Fruit fly (Drosophila melanogaster): ENCODE results near the gene CG5676.

CG5676 gene

dm6 chr2L:10220010-10220409 lies 35.7 kb downstream of the CG5676 start:
- no peak for TF ChIP-seq Ets97D (GFP tag; optimal IDR thresholded peaks at IDR 0.05)
- TF ChIP-seq HLHmδ (GFP tag; optimal IDR thresholded peaks at IDR 0.05): no peak
- no peak for TF ChIP-seq CG1024 (GFP tag; IDR thresholded peaks at IDR 0.05)
- no peak for TF ChIP-seq ken (GFP tag; IDR thresholded peaks at IDR 0.05)
- no peak for TF ChIP-seq Trl (optimal IDR thresholded peaks at IDR 0.05)
- TF ChIP-seq Trl (GFP tag; optimal IDR thresholded peaks at IDR 0.05): no peak
- peak; percentile 40 for TF ChIP-seq sens (GFP tag)
- TF ChIP-seq nerfin-1 (tag; optimal IDR thresholded peaks at IDR 0.05): peak; percentile 52
- TF ChIP-seq fd96Cb (tag; optimal IDR thresholded peaks at IDR 0.05): no peak
- TF ChIP-seq CG31365 (tag; optimal IDR thresholded peaks at IDR 0.05): no peak
- TF ChIP-seq ash1 (GFP tag; optimal IDR thresholded peaks at IDR 0.05): no peak
- TF ChIP-seq pnt (GFP tag; optimal IDR thresholded peaks at IDR 0.05): no peak
- peak; percentile 14 for TF ChIP-seq CG15479 (GFP tag; optimal IDR thresholded peaks at IDR 0.05)
- TF ChIP-seq CG18619 (GFP tag; optimal IDR thresholded peaks at IDR 0.05): no peak
- peak in 1 of 2 experiments; percentile 96 for TF ChIP-seq Pdp1 (GFP tag; optimal IDR thresholded peaks at IDR 0.05)
- TF ChIP-seq CG9817 (tag; optimal IDR thresholded peaks at IDR 0.05): no peak
- TF ChIP-seq pum (GFP tag; optimal IDR thresholded peaks at IDR 0.05): no peak
- TF ChIP-seq CTCF (GFP tag; optimal IDR thresholded peaks at IDR 0.05): no peak
- peak; percentile 36 for TF ChIP-seq scrt (GFP tag; optimal IDR thresholded peaks at IDR 0.05)
- no peak for TF ChIP-seq fu2 (GFP tag; optimal IDR thresholded peaks at IDR 0.05)
- TF ChIP-seq CG10959 (GFP tag; IDR thresholded peaks at IDR 0.05): no peak
- no peak for TF ChIP-seq C15 (GFP tag; IDR thresholded peaks at IDR 0.05)
- TF ChIP-seq CG10979 (tag; optimal IDR thresholded peaks at IDR 0.05): no peak
- no peak for TF ChIP-seq unpg (GFP tag; optimal IDR thresholded peaks at IDR 0.05)
- TF ChIP-seq CG18476 (GFP tag; optimal IDR thresholded peaks at IDR 0.05): no peak
- no peak for TF ChIP-seq CG4282 (GFP tag; optimal IDR thresholded peaks at IDR 0.05)
- no peak for TF ChIP-seq Neu2 (GFP tag; optimal IDR thresholded peaks at IDR 0.05; ENCODE audit: borderline replicate concordance)
- 0 out of 2 replicates have a peak, but pooled peaks have one; percentile 8 for TF ChIP-seq HLH3B (GFP tag; IDR thresholded peaks at IDR 0.05)
- no peak for TF ChIP-seq knrl (GFP tag; IDR thresholded peaks at IDR 0.05; ENCODE audit: partially characterized antibody)
- no peak for TF ChIP-seq Dp (GFP tag; optimal IDR thresholded peaks at IDR 0.05)
- no peak for TF ChIP-seq CG2116 (GFP tag; optimal IDR thresholded peaks at IDR 0.05)
- TF ChIP-seq en (GFP tag; optimal IDR thresholded peaks at IDR 0.05): no peak
- no peak for TF ChIP-seq croc (GFP tag; conservative IDR thresholded peaks at IDR 0.05)
- no peak for TF ChIP-seq D19B (GFP tag; optimal IDR thresholded peaks at IDR 0.05)
- TF ChIP-seq unc-4 (GFP tag; IDR thresholded peaks at IDR 0.05; ENCODE audit: partially characterized antibody): no peak
- no peak for TF ChIP-seq MBD-R2 (GFP tag; IDR thresholded peaks at IDR 0.05)
- no peak for TF ChIP-seq CG14014 (GFP tag; IDR thresholded peaks at IDR 0.05)
- TF ChIP-seq Sin3A (optimal IDR thresholded peaks at IDR 0.05): no peak
- TF ChIP-seq Gsc (GFP tag; IDR thresholded peaks at IDR 0.05): no peak
- no peak for TF ChIP-seq Tbp (GFP tag; optimal IDR thresholded peaks at IDR 0.05)
- TF ChIP-seq CG11723 (GFP tag; optimal IDR thresholded peaks at IDR 0.05): no peak
- no peak for TF ChIP-seq ci (GFP tag; IDR thresholded peaks at IDR 0.05)
- no peak for TF ChIP-seq Dip3 (GFP tag; optimal IDR thresholded peaks at IDR 0.05)
- no peak for TF ChIP-seq CG8290 (GFP tag; optimal IDR thresholded peaks at IDR 0.05)
- TF ChIP-seq CG8290 (tag; optimal IDR thresholded peaks at IDR 0.05): no peak
- peak in 1 of 2 experiments; percentile 75 for TF ChIP-seq eve (GFP tag; optimal IDR thresholded peaks at IDR 0.05)
- TF ChIP-seq CG2129 (GFP tag; IDR thresholded peaks at IDR 0.05; ENCODE audit: partially characterized antibody): no peak
- TF ChIP-seq gem (tag; optimal IDR thresholded peaks at IDR 0.05): no peak
- no peak for TF ChIP-seq sens-2 (GFP tag; IDR thresholded peaks at IDR 0.05)
- TF ChIP-seq bcd (GFP tag; optimal IDR thresholded peaks at IDR 0.05): no peak
- no peak for TF ChIP-seq CG7745 (tag; optimal IDR thresholded peaks at IDR 0.05)
- TF ChIP-seq sd (tag; optimal IDR thresholded peaks at IDR 0.05): no peak
- no peak for TF ChIP-seq Aef1 (GFP tag; IDR thresholded peaks at IDR 0.05)
- TF ChIP-seq tio (GFP tag; optimal IDR thresholded peaks at IDR 0.05): no peak

Data from whole organism, embryonic.